Fruit fly (Drosophila melanogaster) whole organism: ENCODE data around the gene Pp1alpha-96A.

Source experiments
- CG8478 ChIP-seq: fragments of >200 bp; optimal IDR thresholded peaks from 2 replicates; lab custom pipeline; 2018; ENCODE audit warnings: inconsistent platforms
- Dll ChIP-seq: fragments of >200 bp; optimal IDR thresholded peaks from 2 replicates; lab custom pipeline; 2017
- EcR ChIP-seq, 2 experiments: fragments of >200 bp; optimal IDR thresholded peaks; 2 replicates each; lab custom pipeline; 2017; ENCODE audit warnings: missing biosample characterization in 2 of 2, missing genetic modification characterization in 2 of 2, missing genetic modification reagents in 2 of 2
- pan ChIP-seq: fragments of >200 bp; optimal IDR thresholded peaks from 2 replicates; lab custom pipeline; 2017
- psq ChIP-seq: fragments of >200 bp; optimal IDR thresholded peaks from 2 replicates; lab custom pipeline; 2017
- usp ChIP-seq: fragments of >200 bp; optimal IDR thresholded peaks from 2 replicates; lab custom pipeline; 2017; ENCODE audit warnings: missing biosample characterization, missing genetic modification characterization, mixed read lengths

Gene Pp1alpha-96A

DNA sequence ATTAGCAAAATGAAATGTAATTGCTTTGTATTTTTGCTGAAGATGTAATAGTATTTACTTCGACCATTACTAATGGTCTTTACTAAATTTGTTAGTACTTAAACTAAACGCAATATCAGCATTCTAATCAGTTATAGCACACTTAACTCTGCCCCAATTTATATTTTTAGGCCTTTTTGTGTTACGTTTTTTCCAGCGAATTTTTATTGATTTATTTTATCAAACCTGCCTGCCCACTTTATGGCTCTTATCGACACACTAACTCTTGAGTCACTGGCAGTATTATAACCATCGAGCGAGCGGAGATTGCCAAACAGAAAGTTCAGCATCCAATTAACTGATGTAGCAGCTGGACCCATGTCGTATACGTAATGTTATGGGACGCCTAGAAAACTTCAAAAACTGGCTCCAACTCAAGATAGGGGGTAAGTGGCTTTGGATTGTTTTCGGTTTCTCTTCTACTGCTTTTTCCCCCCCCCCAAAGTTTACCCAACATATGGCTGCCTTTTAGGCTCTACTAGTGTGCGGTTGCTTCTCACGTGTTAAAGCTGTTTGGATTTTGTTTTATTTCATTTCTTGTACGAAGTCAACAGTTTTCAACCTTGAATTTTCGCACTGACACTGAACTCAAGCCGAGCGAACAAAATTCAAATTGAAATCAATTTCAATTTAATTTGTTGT, 51.7 kb downstream of the Pp1alpha-96A start:
- TF ChIP-seq EcR (GFP tag; optimal IDR thresholded peaks at IDR 0.05; lab: Kevin White, UChicago), result no peak
- no peak for TF ChIP-seq psq (lab: Kevin White, UChicago)
- no peak for TF ChIP-seq usp
- no peak for TF ChIP-seq Dll (lab: Kevin White, UChicago)
- no peak for TF ChIP-seq pan (lab: Kevin White, UChicago)
- no peak for TF ChIP-seq CG8478 (lab: Kevin White, UChicago)

DNA sequence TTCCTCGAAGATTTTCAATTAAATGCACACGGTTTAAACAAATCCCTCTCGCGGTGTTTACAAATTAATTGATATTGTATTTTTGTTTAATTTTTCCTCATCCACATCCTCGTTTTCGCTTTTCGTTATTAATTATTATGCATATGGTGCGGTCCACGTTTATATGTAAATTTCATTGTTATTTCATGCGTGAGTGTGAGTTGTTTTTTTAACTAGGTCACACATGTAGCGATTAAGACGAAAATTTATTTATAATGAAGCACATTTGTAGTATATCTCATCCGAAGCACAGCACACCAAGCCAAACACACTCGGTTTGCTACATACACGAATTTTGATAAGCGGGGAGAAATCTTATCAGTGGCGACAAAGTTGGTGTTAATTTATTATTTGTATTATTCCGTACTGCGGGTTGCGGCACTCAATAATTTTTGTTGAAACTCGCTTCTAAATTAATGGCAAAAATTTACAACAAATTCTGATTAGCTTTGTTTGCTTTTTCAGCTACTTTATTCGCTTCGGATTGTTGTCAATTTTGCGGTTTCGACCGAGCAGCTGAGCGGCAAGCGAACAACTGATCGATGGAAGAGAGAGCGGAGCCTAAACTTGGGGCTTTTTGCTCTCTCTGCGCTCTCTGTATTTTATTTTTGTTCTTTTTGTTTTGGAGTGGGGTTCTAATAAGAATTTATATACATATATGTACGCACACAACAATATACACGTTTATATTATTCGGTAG, 53.5 kb downstream of the Pp1alpha-96A start:
- TF ChIP-seq psq (lab: Kevin White, UChicago) (no peak), usp (no peak), EcR (GFP tag; optimal IDR thresholded peaks at IDR 0.05; lab: Kevin White, UChicago) (no peak), Dll (lab: Kevin White, UChicago) (no peak), pan (lab: Kevin White, UChicago) (no peak), CG8478 (lab: Kevin White, UChicago) (no peak)
